Fruit fly (Drosophila melanogaster): ENCODE results near the gene CG42831.

The CG42831 gene

dm6 chr3L:10852347-10853130, 37.9 kb downstream of the CG42831 start:
- TF ChIP-seq CTCF (optimal IDR thresholded peaks at IDR 0.05) (no peak), CG8478 (optimal IDR thresholded peaks at IDR 0.05) (no peak)

dm6 chr3L:10853131-10853471, 38.5 kb downstream of the CG42831 start:
- TF ChIP-seq CTCF (optimal IDR thresholded peaks at IDR 0.05), result no peak
- TF ChIP-seq CG8478 (optimal IDR thresholded peaks at IDR 0.05), result no peak

DNA sequence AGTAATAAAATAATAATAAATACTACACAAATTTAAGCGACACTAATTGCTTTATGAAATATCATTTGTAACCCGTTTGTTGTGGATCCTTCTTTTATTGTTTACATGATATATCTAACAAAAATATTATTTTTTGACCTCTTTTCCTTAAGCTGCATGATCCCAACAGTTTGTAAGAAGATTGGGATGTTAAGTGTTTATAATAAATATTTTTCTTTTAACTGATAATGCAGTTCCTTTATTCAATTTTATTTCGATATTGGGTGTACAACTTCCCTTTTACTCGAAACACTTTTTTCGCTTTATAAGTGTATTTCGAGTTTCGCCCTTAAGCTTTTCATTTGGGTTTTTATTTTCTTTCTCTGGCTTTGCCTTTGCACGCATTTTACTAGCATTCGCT, 39.0 kb downstream of the CG42831 start:
- no peak for TF ChIP-seq CG8478 (optimal IDR thresholded peaks at IDR 0.05)

- TF ChIP-seq CG8478 (optimal IDR thresholded peaks at IDR 0.05), result no peak
- TF ChIP-seq CTCF (optimal IDR thresholded peaks at IDR 0.05), result no peak
Measured at dm6 chr3L:10854026-10854425, 39.4 kb downstream of the CG42831 start.

DNA sequence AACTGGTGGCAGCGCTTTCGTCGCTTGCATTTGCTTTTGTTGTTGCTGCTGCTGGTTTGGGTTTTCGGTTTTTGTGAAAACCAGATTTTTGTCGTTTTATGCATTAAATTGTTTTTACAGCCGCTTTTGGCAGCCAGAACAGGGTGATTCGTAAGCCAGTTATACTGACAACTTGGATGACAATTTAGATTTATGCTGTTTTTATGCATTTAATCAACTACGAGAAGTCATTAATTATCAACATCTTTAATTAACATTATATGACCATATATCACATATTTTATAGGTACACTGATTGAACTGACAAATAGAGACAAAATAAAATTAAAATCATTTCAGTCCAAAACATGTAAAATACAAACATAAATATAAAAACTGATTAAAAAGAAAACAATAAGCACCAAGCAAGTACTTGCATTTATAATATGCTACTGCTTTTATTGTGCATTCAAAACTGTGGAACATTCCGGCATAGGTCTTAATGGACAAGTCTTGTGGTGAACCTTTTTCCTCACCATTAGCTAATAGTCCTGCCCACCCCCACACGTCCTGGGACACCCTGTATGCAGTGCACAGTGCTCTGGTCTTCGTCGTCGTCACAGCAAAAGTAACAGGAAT, 40.3 kb downstream of the CG42831 start:
- TF ChIP-seq CTCF (optimal IDR thresholded peaks at IDR 0.05) (no peak), CG8478 (optimal IDR thresholded peaks at IDR 0.05) (no peak)

DNA sequence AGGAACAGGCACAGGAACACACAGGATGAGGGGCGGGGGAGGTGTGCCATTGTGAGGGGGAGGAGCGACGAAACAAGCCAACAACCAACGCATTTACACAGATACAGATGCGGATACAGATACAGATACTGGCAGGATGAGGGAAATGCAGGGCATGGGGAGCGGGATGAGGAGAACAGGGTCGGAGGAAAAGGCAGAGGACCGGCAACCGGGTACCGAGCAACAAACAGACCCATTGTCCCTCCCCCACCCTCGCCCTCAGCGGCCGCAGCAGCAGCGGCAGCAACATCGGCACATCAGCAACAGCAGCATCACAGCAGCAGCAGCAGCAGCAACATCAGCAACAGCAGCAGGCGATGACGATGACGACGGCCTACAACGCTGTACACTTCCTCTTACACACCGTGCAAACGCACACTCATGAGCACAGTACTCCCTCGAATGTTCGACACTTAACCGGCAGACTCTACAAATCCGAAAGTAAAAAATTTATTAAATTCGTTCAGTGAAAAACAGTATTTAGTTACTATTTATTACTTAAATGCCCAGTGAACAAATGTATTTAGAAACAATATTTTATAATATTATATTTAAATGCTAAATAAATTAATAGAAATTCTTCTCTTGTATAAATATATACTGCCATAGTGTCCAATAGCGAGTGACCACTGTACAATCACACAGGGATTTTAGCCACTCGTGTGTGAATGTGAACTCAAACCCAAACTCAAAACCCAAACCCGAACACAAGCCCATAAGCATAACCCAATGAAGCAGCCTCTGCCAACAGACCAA, 41.0 kb downstream of the CG42831 start:
- no peak for TF ChIP-seq CTCF (optimal IDR thresholded peaks at IDR 0.05)
- TF ChIP-seq CG8478 (optimal IDR thresholded peaks at IDR 0.05), result no peak

DNA sequence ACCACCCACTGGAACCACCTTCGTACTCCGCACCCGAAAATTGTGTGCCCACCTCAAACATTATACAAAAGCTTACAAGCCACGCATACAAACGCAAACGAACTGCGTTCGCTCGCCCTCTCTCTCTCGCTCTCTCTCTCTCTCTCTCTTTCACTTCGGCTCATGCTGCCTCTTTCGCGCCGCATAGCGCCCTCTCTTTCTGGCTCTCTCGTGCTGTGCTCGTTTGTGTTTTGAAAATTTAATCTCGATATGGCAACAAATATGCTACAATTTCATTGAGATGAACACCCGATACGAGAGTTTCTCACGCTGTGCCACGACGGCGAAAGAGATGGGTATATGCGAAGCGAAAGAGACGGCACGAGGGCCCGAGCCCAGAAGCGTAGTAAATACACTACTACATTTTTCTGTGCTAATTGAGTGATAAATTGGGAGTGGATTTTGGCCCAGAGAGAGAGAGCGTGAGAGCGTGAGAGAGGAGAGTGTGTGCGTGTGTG, 42.0 kb downstream of the CG42831 start:
- TF ChIP-seq CG8478 (optimal IDR thresholded peaks at IDR 0.05) (no peak), CTCF (optimal IDR thresholded peaks at IDR 0.05) (peak; percentile 41 to 53)

- TF ChIP-seq CTCF (optimal IDR thresholded peaks at IDR 0.05) (no peak), CG8478 (optimal IDR thresholded peaks at IDR 0.05) (no peak)
Measured at dm6 chr3L:10857515-10858023, 43.0 kb downstream of the CG42831 start.

DNA sequence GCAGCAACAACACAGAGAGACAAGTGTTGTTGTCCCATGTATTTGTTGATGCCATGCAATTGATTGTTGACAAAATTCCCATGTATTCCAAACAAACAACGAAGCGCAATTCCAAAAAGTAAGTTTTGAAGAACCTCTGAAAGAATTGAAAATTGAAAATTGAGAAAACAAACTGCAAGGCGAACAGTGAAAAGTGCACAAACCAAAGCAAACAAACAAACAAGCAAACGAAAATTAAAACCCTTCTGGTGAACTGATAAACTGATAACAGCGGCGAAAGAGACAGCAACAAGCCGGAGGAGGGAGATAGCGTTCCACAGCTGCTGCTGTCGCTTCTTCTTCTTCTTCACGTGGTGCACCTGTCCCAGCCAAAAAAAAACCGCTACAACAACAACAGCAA, 44.0 kb downstream of the CG42831 start:
- TF ChIP-seq CG8478 (optimal IDR thresholded peaks at IDR 0.05) (no peak), CTCF (optimal IDR thresholded peaks at IDR 0.05) (no peak)

dm6 chr3L:10860042-10860643, 45.5 kb downstream of the CG42831 start:
- TF ChIP-seq CG8478 (optimal IDR thresholded peaks at IDR 0.05) (no peak), CTCF (optimal IDR thresholded peaks at IDR 0.05) (no peak)

DNA sequence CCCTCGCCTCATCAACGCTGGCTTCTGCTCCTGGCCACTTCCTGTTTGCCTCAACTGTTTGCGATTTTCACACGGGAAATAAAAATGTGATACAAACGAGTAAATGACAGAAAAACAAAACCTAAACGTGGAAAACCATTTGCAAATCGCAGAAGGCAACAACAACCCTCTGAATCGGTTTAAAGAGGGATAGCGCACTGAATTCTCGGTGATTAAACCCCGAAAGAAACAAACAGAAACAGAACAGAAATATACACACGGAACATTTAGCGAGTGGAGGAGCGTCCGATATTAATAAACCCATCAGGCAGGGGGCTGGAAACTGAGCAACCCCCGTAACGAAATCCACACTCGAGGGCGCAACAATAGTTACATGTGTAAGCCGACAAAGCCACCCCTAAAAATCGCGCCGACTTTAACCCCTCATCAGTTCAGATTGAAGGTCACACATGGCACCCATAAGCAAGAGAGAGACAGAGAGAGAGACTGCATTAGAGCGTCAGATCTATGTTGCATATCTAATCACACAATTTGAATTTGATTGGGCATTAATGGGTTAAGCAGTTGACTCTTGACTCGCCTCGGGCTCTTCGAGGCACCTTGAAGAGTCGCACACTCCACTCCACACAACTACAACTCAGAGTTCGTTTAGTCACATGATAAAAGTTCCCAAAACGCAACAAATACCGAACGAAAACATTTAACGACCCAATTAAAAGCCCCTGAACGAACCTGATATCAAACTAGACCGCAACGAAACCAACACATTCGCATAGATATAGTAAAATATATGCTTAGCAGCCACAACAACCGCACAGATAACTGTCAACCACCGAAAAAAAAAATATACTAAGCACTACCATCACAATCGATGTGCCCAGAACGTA, 47.3 kb downstream of the CG42831 start:
- TF ChIP-seq CTCF (optimal IDR thresholded peaks at IDR 0.05) (no peak), CG8478 (optimal IDR thresholded peaks at IDR 0.05) (no peak)

DNA sequence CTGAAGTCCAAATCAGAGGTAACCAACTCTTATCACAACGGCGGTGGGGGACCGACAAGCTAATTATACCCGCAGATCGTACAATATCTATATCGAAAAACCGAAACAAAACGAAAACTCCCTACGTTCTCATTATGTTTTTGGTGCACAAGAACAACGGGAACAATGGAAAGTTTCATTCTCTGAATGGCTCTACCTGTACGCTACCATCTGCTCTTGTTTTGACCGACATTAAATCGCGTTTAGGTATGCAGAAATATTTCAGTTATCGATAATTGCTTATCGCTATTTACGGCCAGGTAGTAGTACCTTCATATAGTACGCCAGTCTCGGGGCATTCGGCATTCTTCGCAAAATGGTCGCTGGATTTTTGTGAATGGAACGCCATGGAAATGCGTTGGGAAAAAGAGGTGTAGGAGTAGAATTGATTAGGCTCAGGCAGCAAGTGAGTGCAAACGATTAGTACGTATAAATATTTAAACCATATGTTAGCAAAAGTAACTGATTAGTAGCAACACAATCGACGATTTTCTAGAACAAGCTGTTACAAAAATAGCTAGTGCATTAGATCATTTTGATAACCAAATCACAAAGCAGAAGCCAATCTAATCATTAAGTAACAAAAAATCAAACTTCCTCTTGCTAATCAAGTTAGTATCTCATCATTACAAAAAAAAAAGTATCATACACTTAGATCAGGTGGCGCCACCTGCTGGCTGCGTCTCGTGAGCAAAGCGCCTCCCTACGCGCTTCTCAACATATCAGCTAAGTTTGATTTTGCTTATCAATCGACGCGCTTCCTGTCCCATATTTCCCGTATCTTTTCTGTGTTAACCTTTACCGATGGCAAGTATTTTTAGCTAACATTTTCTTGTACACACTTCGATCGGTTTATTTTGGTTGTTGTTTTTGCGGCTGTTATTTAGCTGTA, 48.2 kb downstream of the CG42831 start:
- no peak for TF ChIP-seq CG8478 (optimal IDR thresholded peaks at IDR 0.05)
- TF ChIP-seq CTCF (optimal IDR thresholded peaks at IDR 0.05), result peak; percentile 87 to 92

dm6 chr3L:10863925-10864324, 49.3 kb downstream of the CG42831 start:
- TF ChIP-seq CG8478 (optimal IDR thresholded peaks at IDR 0.05) (no peak), CTCF (optimal IDR thresholded peaks at IDR 0.05) (peak in 1 of 2 experiments; percentile 4)

Measured in S2 (cell line).